Worm (Caenorhabditis elegans) whole organism, mixed stage, embryonic: ENCODE data around the gene H04J21.1.

Experiments
- M03D4.4 ChIP-seq: sonication (generic microtip); optimal IDR thresholded peaks from 2 replicates; lab custom pipeline; 2017; ENCODE audit warnings: mild to moderate bottlenecking, missing genetic modification characterization, missing compliant biosample characterization
- blmp-1 ChIP-seq: fragments of 150-350 bp; optimal IDR thresholded peaks from 2 replicates; lab custom pipeline; 2014; ENCODE audit warnings: missing biosample characterization, missing genetic modification characterization
- ceh-39 ChIP-seq: fragments of 150-350 bp; optimal IDR thresholded peaks from 2 replicates; lab custom pipeline; 2014; ENCODE audit warnings: missing biosample characterization, missing genetic modification characterization
- ces-1 ChIP-seq: fragments of 150-350 bp; optimal IDR thresholded peaks from 2 replicates; lab custom pipeline; 2014; ENCODE audit warnings: missing biosample characterization, missing genetic modification reagents, missing genetic modification characterization
- drap-1 ChIP-seq: fragments of 200-800 bp; sonication (Bioruptor generic); optimal IDR thresholded peaks from 3 replicates; lab custom pipeline; 2018; ENCODE audit warnings: mild to moderate bottlenecking, missing genetic modification characterization, missing compliant biosample characterization
- elt-1 ChIP-seq: sonication (generic microtip); optimal IDR thresholded peaks from 2 replicates; lab custom pipeline; 2017; ENCODE audit warnings: missing genetic modification characterization, mild to moderate bottlenecking, missing compliant biosample characterization, antibody characterized with exemption, moderate library complexity, borderline replicate concordance; ENCODE audit not compliant: insufficient read depth
- flh-1 ChIP-seq: fragments of 200-800 bp; sonication (Bioruptor generic); optimal IDR thresholded peaks from 2 replicates; lab custom pipeline; 2018; ENCODE audit warnings: mild to moderate bottlenecking, missing genetic modification characterization, moderate library complexity, missing compliant biosample characterization
- ham-2 ChIP-seq: fragments of 200-800 bp; sonication (Bioruptor generic); optimal IDR thresholded peaks from 2 replicates; lab custom pipeline; 2018; ENCODE audit warnings: mild to moderate bottlenecking, missing genetic modification characterization, missing compliant biosample characterization
- hlh-1 ChIP-seq: fragments of 150-350 bp; optimal IDR thresholded peaks from 2 replicates; lab custom pipeline; 2014; ENCODE audit warnings: missing biosample characterization, missing genetic modification reagents, missing genetic modification characterization
- lin-13 ChIP-seq: fragments of 150-350 bp; optimal IDR thresholded peaks from 2 replicates; lab custom pipeline; 2014; ENCODE audit warnings: missing biosample characterization, missing genetic modification characterization
- lin-32 ChIP-seq: fragments of 200-800 bp; sonication (Bioruptor generic); optimal IDR thresholded peaks from 2 replicates; lab custom pipeline; 2018; ENCODE audit warnings: mild to moderate bottlenecking, missing genetic modification characterization, missing compliant biosample characterization
- lsy-2 ChIP-seq: fragments of 150-350 bp; optimal IDR thresholded peaks from 2 replicates; lab custom pipeline; 2014; ENCODE audit warnings: missing biosample characterization, missing genetic modification characterization
- mab-5 ChIP-seq: fragments of 150-350 bp; optimal IDR thresholded peaks from 2 replicates; lab custom pipeline; 2014; ENCODE audit warnings: missing biosample characterization, missing genetic modification characterization
- mls-2 ChIP-seq: sonication (generic microtip); optimal IDR thresholded peaks from 2 replicates; lab custom pipeline; 2016; ENCODE audit warnings: mild to moderate bottlenecking, missing genetic modification characterization, moderate library complexity, missing compliant biosample characterization
- nhr-12 ChIP-seq: fragments of 150-350 bp; optimal IDR thresholded peaks from 2 replicates; lab custom pipeline; 2014; ENCODE audit warnings: missing biosample characterization, missing genetic modification characterization
- nhr-2 ChIP-seq: fragments of 150-350 bp; optimal IDR thresholded peaks from 2 replicates; lab custom pipeline; 2014; ENCODE audit warnings: missing biosample characterization, missing genetic modification characterization
- nhr-237 ChIP-seq: fragments of 150-350 bp; optimal IDR thresholded peaks from 2 replicates; lab custom pipeline; 2014; ENCODE audit warnings: missing biosample characterization, missing genetic modification characterization
- nhr-76 ChIP-seq: sonication (generic microtip); optimal IDR thresholded peaks from 2 replicates; lab custom pipeline; 2017; ENCODE audit warnings: missing biosample characterization, missing genetic modification characterization
- pha-4 ChIP-seq: fragments of 150-350 bp; optimal IDR thresholded peaks from 2 replicates; lab custom pipeline; 2018; ENCODE audit warnings: missing biosample characterization, missing genetic modification reagents, missing genetic modification characterization
- sem-2 ChIP-seq: fragments of 200-800 bp; sonication (Bioruptor generic); optimal IDR thresholded peaks from 2 replicates; lab custom pipeline; 2018; ENCODE audit warnings: mild to moderate bottlenecking, missing genetic modification characterization, missing compliant biosample characterization
- snpc-4 ChIP-seq: fragments of 150-350 bp; optimal IDR thresholded peaks from 2 replicates; lab custom pipeline; 2014; ENCODE audit warnings: missing biosample characterization, missing genetic modification characterization
- sptf-1 ChIP-seq: sonication (generic microtip); optimal IDR thresholded peaks from 2 replicates; lab custom pipeline; 2017; ENCODE audit warnings: mild to moderate bottlenecking, missing genetic modification characterization, moderate library complexity, missing compliant biosample characterization
- tbx-8 ChIP-seq: fragments of 200-800 bp; sonication (Bioruptor generic); optimal IDR thresholded peaks from 2 replicates; lab custom pipeline; 2018; ENCODE audit warnings: mild to moderate bottlenecking, missing genetic modification characterization, moderate library complexity, missing compliant biosample characterization
- unc-39 ChIP-seq: fragments of 150-350 bp; optimal IDR thresholded peaks from 2 replicates; lab custom pipeline; 2014; ENCODE audit warnings: missing biosample characterization, missing genetic modification characterization
- unc-62 ChIP-seq: fragments of 150-350 bp; optimal IDR thresholded peaks from 2 replicates; lab custom pipeline; 2014; ENCODE audit warnings: missing biosample characterization, missing genetic modification reagents, missing genetic modification characterization
- zip-8 ChIP-seq: fragments of 150-350 bp; optimal IDR thresholded peaks from 2 replicates; lab custom pipeline; 2014; ENCODE audit warnings: missing biosample characterization, missing genetic modification characterization
- ztf-11 ChIP-seq: fragments of 150-350 bp; optimal IDR thresholded peaks from 2 replicates; lab custom pipeline; 2014; ENCODE audit warnings: missing biosample characterization, missing genetic modification characterization

Gene H04J21.1

ce11 chrIII:2347291-2347690 is 24.5 kb downstream of the H04J21.1 start, which contains the start of gene gip-1:
Gene gip-1, plus strand, starts transcription at chrIII:2347591.
- TF ChIP-seq ceh-39 (tag; lab: Kevin White, UChicago) (no peak), unc-62 (GFP tag; lab: Kevin White, UChicago) (no peak), ham-2 (GFP tag; lab: Kevin White, UChicago) (no peak), elt-1 (tag; lab: Kevin White, UChicago) (no peak)
- TF ChIP-seq, all 35 proteins: peak for 0

- TF ChIP-seq unc-62 (GFP tag; lab: Kevin White, UChicago): no peak
- no peak for TF ChIP-seq mls-2 (tag; lab: Kevin White, UChicago)
- no peak for TF ChIP-seq sem-2 (GFP tag; lab: Kevin White, UChicago)
- no peak for TF ChIP-seq lin-13 (tag; lab: Kevin White, UChicago)
- no peak for TF ChIP-seq flh-1
These were observed 28.5 kb downstream of the H04J21.1 start, which contains the start of gene phf-5 for ce11 chrIII:2343273-2343672. Gene phf-5, plus strand, starts transcription at chrIII:2343573.

DNA sequence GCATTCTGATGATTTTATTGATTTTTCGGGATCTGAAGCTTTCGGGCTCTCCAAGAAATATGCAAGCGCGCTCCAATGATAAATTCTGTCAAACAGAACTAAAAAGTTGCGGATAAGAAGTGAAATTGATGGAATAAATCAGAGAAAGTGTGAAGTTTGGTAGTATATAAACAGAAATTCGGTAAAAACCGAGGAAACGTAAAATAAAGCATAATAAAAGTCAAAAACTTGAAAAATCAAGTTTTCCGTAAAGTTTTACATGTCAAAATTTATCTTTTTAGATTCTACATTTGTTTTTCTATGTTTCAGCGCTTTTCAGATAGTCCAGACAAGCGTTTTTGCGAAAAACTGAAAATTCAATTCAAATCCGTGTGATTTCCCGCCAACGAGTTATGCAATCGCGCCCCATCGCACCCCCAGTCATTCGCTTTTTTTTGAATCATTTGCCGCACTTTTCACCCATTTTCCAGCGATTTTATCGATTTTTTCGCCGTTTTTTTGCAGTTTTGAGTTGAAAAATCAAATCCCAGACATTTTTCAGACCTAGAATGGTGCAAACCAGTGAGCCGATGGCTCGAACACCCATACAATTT is 40.6 kb downstream of the H04J21.1 start, which contains the start of the genes Y54F10BM.13 and ppm-1.D:
Gene Y54F10BM.13 (minus strand): TSS at position 51 of the 593 bp plus-strand sequence.
Gene ppm-1.D (plus strand): TSS at position 540 of the 593 bp plus-strand sequence.
- TF ChIP-seq blmp-1 (tag; lab: Kevin White, UChicago) (no peak), nhr-12 (tag; lab: Kevin White, UChicago) (no peak), hlh-1 (tag; lab: Kevin White, UChicago) (no peak), sem-2 (GFP tag; lab: Kevin White, UChicago) (no peak), ham-2 (GFP tag; lab: Kevin White, UChicago) (no peak), lsy-2 (peak; percentile 44), ces-1 (no peak), lin-32 (no peak), ztf-11 (tag; lab: Kevin White, UChicago) (no peak), ceh-39 (tag; lab: Kevin White, UChicago) (no peak), tbx-8 (no peak), snpc-4 (tag; lab: Kevin White, UChicago) (no peak), nhr-76 (tag; lab: Kevin White, UChicago) (no peak), mab-5 (tag; lab: Kevin White, UChicago) (no peak), pha-4 (tag; lab: Kevin White, UChicago) (no peak), sptf-1 (tag; lab: Kevin White, UChicago) (peak; percentile 28)

DNA sequence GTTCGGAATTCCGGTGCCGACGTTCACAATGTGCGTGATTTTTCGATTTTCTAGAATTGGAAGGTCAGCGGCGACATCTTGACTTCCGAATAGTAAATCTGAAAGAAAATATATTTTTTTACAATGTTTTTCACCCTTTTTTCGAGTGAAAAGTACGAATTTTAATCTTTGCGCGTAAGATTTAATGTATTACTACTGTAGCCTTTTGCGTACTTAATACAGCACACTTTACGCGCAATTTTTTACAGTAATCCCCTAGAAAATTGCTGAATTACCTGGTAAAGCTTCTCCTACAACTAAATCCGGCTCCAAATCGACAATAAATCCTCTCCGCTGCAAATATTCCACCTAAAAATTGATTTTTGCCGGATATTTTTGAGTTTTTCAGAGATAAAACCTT is 41.4 kb downstream of the H04J21.1 start:
- TF ChIP-seq unc-39 (tag; lab: Kevin White, UChicago) (no peak), nhr-76 (tag; lab: Kevin White, UChicago) (no peak), unc-62 (GFP tag; lab: Kevin White, UChicago) (no peak), mab-5 (tag; lab: Kevin White, UChicago) (no peak), snpc-4 (tag; lab: Kevin White, UChicago) (no peak), M03D4.4 (tag; lab: Kevin White, UChicago) (no peak), pha-4 (tag; lab: Kevin White, UChicago) (no peak)

DNA sequence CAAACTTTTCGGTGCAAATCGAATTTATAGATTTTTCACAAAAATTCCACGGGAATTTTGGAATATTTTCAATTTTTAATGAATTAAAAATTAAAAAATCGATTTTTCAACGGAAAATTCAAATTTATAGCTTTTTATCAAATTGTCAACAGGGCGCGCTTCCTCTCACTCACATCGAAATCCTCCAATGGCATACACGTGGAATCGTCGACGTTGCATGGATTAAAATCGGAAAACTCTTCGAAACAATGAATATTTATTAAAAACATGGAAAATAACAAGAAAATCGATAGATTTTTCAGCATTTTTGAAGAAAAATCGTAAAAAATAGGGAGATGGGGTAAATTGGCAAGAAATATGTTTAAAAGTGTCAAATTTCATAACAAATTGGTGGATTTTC is 42.4 kb downstream of the H04J21.1 start, which contains the start of gene Y54F10BM.12:
Gene Y54F10BM.12 (minus strand): TSS at position 344 of the 400 bp plus-strand sequence.
- TF ChIP-seq nhr-2 (tag; lab: Kevin White, UChicago) (no peak), flh-1 (no peak), tbx-8 (no peak), drap-1 (GFP tag; lab: Kevin White, UChicago) (no peak), ces-1 (no peak), nhr-12 (tag; lab: Kevin White, UChicago) (no peak), nhr-76 (tag; lab: Kevin White, UChicago) (no peak), ham-2 (GFP tag; lab: Kevin White, UChicago) (no peak), hlh-1 (tag; lab: Kevin White, UChicago) (no peak), nhr-237 (tag; lab: Kevin White, UChicago) (no peak)
- TF ChIP-seq, all 35 proteins: peak for 0

ce11 chrIII:2328612-2329011 is 43.2 kb downstream of the H04J21.1 start:
- TF ChIP-seq nhr-237 (tag; lab: Kevin White, UChicago) (no peak), nhr-76 (tag; lab: Kevin White, UChicago) (no peak), ztf-11 (tag; lab: Kevin White, UChicago) (no peak), sem-2 (GFP tag; lab: Kevin White, UChicago) (no peak), blmp-1 (tag; lab: Kevin White, UChicago) (no peak), elt-1 (tag; lab: Kevin White, UChicago) (no peak), M03D4.4 (tag; lab: Kevin White, UChicago) (no peak), ces-1 (no peak), zip-8 (no peak), tbx-8 (no peak), nhr-12 (tag; lab: Kevin White, UChicago) (no peak), drap-1 (GFP tag; lab: Kevin White, UChicago) (no peak), hlh-1 (tag; lab: Kevin White, UChicago) (no peak), lsy-2 (no peak), unc-39 (tag; lab: Kevin White, UChicago) (no peak)
